Fruit fly (Drosophila melanogaster) whole organism, embryonic: Measurements from ENCODE around the gene pygo.
A peak's percentile ranks its signal among the peaks of the same experiment; 100 is the strongest.

ENCODE experiments used
- Abd-B ChIP-seq: fragments of 200-800 bp; sonication (Bioruptor generic); optimal IDR thresholded peaks from 2 replicates; lab custom pipeline; 2018; ENCODE audit warnings: missing biosample characterization, mild to moderate bottlenecking, missing genetic modification characterization, moderate library complexity
- CG10321 ChIP-seq: fragments of 200-800 bp; sonication (Bioruptor generic); IDR thresholded peaks from 2 replicates; pipeline ENCODE4 v1.3.6; 2022; ENCODE audit warnings: missing biosample characterization, missing genetic modification characterization
- CG11398 ChIP-seq: fragments of 200-800 bp; sonication (Bioruptor generic); optimal IDR thresholded peaks from 2 replicates; lab custom pipeline; 2016; ENCODE audit warnings: missing biosample characterization, missing genetic modification characterization
- CG13123 ChIP-seq: fragments of 200-800 bp; sonication (Bioruptor generic); optimal IDR thresholded peaks from 2 replicates; lab custom pipeline; 2016; ENCODE audit warnings: missing biosample characterization, missing genetic modification characterization
- CG15601 ChIP-seq: fragments of 200-800 bp; sonication (Bioruptor generic); optimal IDR thresholded peaks from 3 replicates; lab custom pipeline; 2019; ENCODE audit warnings: missing biosample characterization, mild to moderate bottlenecking, missing genetic modification characterization, moderate library complexity
- CG1602 ChIP-seq: fragments of 200-800 bp; sonication (Bioruptor generic); optimal IDR thresholded peaks from 3 replicates; lab custom pipeline; 2016; ENCODE audit warnings: missing biosample characterization, missing genetic modification characterization
- CG1603 ChIP-seq: fragments of 200-800 bp; sonication (Bioruptor generic); optimal IDR thresholded peaks from 2 replicates; lab custom pipeline; 2019; ENCODE audit warnings: missing biosample characterization, mild to moderate bottlenecking, missing genetic modification characterization, moderate library complexity
- CG17829 ChIP-seq: fragments of 200-800 bp; optimal IDR thresholded peaks from 2 replicates; lab custom pipeline; 2019; ENCODE audit warnings: missing biosample characterization, mild to moderate bottlenecking, missing genetic modification characterization, moderate library complexity
- CG2116 ChIP-seq: fragments of 200-800 bp; sonication (Bioruptor generic); optimal IDR thresholded peaks from 3 replicates; lab custom pipeline; 2018; ENCODE audit warnings: missing biosample characterization, mild to moderate bottlenecking, missing genetic modification characterization
- CG2875 ChIP-seq: fragments of 200-800 bp; sonication (Bioruptor generic); optimal IDR thresholded peaks from 2 replicates; lab custom pipeline; 2017; ENCODE audit warnings: missing biosample characterization, mild to moderate bottlenecking, missing genetic modification characterization, missing genetic modification reagents
- CG32772 ChIP-seq: fragments of 200-800 bp; sonication (Bioruptor generic); IDR thresholded peaks from 2 replicates; pipeline ENCODE4 v1.3.6; 2022; ENCODE audit warnings: missing biosample characterization, missing genetic modification characterization
- CG3407 ChIP-seq: fragments of 200-800 bp; sonication (Bioruptor generic); optimal IDR thresholded peaks from 2 replicates; lab custom pipeline; 2018; ENCODE audit warnings: missing biosample characterization, mild to moderate bottlenecking, missing genetic modification characterization
- CG34422 ChIP-seq: fragments of 200-800 bp; sonication (Bioruptor generic); IDR thresholded peaks from 3 replicates; pipeline ENCODE4 v1.3.6; 2022; ENCODE audit warnings: missing biosample characterization, missing genetic modification characterization
- CG4360 ChIP-seq: fragments of 200-800 bp; sonication (Bioruptor generic); IDR thresholded peaks from 2 replicates; pipeline ENCODE4 v1.3.6; 2022; ENCODE audit warnings: missing biosample characterization, missing genetic modification characterization
- CG4707 ChIP-seq: fragments of 200-800 bp; sonication (Bioruptor generic); optimal IDR thresholded peaks from 2 replicates; lab custom pipeline; 2018; ENCODE audit warnings: missing biosample characterization, mild to moderate bottlenecking, missing genetic modification characterization, moderate library complexity
- CG7987 ChIP-seq: fragments of 200-800 bp; sonication (Bioruptor generic); optimal IDR thresholded peaks from 2 replicates; lab custom pipeline; 2018; ENCODE audit warnings: missing biosample characterization, mild to moderate bottlenecking, missing genetic modification characterization, moderate library complexity
- CG9817 ChIP-seq: fragments of 200-800 bp; sonication (Bioruptor generic); optimal IDR thresholded peaks from 2 replicates; lab custom pipeline; 2018; ENCODE audit warnings: missing biosample characterization, mild to moderate bottlenecking, missing genetic modification characterization, moderate library complexity
- CrebB ChIP-seq: fragments of 200-800 bp; sonication (Bioruptor generic); optimal IDR thresholded peaks from 3 replicates; lab custom pipeline; 2018; ENCODE audit warnings: missing biosample characterization, mild to moderate bottlenecking, missing genetic modification characterization
- Dip3 ChIP-seq: fragments of 200-800 bp; sonication (Bioruptor generic); optimal IDR thresholded peaks from 3 replicates; lab custom pipeline; 2016; ENCODE audit warnings: missing biosample characterization, missing genetic modification characterization
- Doc2 ChIP-seq: fragments of 200-800 bp; sonication (Bioruptor generic); IDR thresholded peaks from 2 replicates; pipeline ENCODE4 v1.3.6; 2022; ENCODE audit warnings: missing biosample characterization, missing genetic modification characterization
- Doc3 ChIP-seq: fragments of 200-800 bp; sonication (Bioruptor generic); IDR thresholded peaks from 3 replicates; pipeline ENCODE4 v1.3.6; 2022; ENCODE audit warnings: missing biosample characterization, missing genetic modification characterization; ENCODE audit not compliant: partially characterized antibody
- MBD-R2 ChIP-seq: fragments of 200-800 bp; sonication (Bioruptor generic); IDR thresholded peaks from 2 replicates; pipeline ENCODE4 v1.3.6; 2022; ENCODE audit warnings: missing biosample characterization, missing genetic modification characterization
- Max ChIP-seq: fragments of 200-800 bp; sonication (Bioruptor generic); optimal IDR thresholded peaks from 2 replicates; lab custom pipeline; 2016; ENCODE audit warnings: missing biosample characterization, mild to moderate bottlenecking, missing genetic modification characterization
- NC2β ChIP-seq: fragments of 200-800 bp; sonication (Bioruptor generic); optimal IDR thresholded peaks from 2 replicates; lab custom pipeline; 2016; ENCODE audit warnings: missing biosample characterization, missing genetic modification characterization
- NfI ChIP-seq: fragments of 200-800 bp; sonication (Bioruptor generic); optimal IDR thresholded peaks from 3 replicates; lab custom pipeline; 2018; ENCODE audit warnings: missing biosample characterization, mild to moderate bottlenecking, missing genetic modification characterization, moderate library complexity
- Side ChIP-seq: fragments of 200-800 bp; sonication (Bioruptor generic); optimal IDR thresholded peaks from 2 replicates; lab custom pipeline; 2016; ENCODE audit warnings: missing biosample characterization, missing genetic modification characterization
- Six4 ChIP-seq: fragments of 200-800 bp; sonication (Bioruptor generic); optimal IDR thresholded peaks from 2 replicates; lab custom pipeline; 2016; ENCODE audit warnings: missing biosample characterization, missing genetic modification characterization
- Vsx1 ChIP-seq: fragments of 200-800 bp; sonication (Bioruptor generic); optimal IDR thresholded peaks from 2 replicates; lab custom pipeline; 2017; ENCODE audit warnings: missing biosample characterization, mild to moderate bottlenecking, missing genetic modification characterization, missing genetic modification reagents
- amos ChIP-seq: fragments of 200-800 bp; sonication (Bioruptor generic); IDR thresholded peaks from 2 replicates; pipeline ENCODE4 v1.3.6; 2022; ENCODE audit warnings: missing biosample characterization, missing genetic modification characterization; ENCODE audit not compliant: partially characterized antibody
- btn ChIP-seq: fragments of 200-800 bp; sonication (Bioruptor generic); optimal IDR thresholded peaks from 2 replicates; lab custom pipeline; 2016; ENCODE audit warnings: missing biosample characterization, missing genetic modification characterization
- cg ChIP-seq: fragments of 200-800 bp; sonication (Bioruptor generic); optimal IDR thresholded peaks from 3 replicates; lab custom pipeline; 2019; ENCODE audit warnings: missing biosample characterization, mild to moderate bottlenecking, missing genetic modification characterization, moderate library complexity
- ci ChIP-seq: fragments of 200-800 bp; sonication (Bioruptor generic); IDR thresholded peaks from 3 replicates; pipeline ENCODE4 v1.3.6; 2022; ENCODE audit warnings: missing biosample characterization, missing genetic modification characterization
- crol ChIP-seq: fragments of 200-800 bp; sonication (Bioruptor generic); IDR thresholded peaks from 2 replicates; pipeline ENCODE4 v1.3.6; 2022; ENCODE audit warnings: missing biosample characterization, missing genetic modification characterization
- dmrt99B ChIP-seq: fragments of 200-800 bp; sonication (Bioruptor generic); optimal IDR thresholded peaks from 2 replicates; lab custom pipeline; 2018; ENCODE audit warnings: missing biosample characterization, mild to moderate bottlenecking, missing genetic modification characterization, moderate library complexity
- eve ChIP-seq, 2 experiments: fragments of >200 bp; optimal IDR thresholded peaks; 2 replicates each; lab custom pipeline; 2017; ENCODE audit warnings: missing biosample characterization in 2 of 2, missing genetic modification characterization in 2 of 2
- exex ChIP-seq: fragments of 200-800 bp; sonication (Bioruptor generic); optimal IDR thresholded peaks from 4 replicates; lab custom pipeline; 2018; ENCODE audit warnings: missing biosample characterization, mild to moderate bottlenecking, missing genetic modification characterization, moderate library complexity
- gcm ChIP-seq: fragments of 200-800 bp; sonication (Bioruptor generic); optimal IDR thresholded peaks from 2 replicates; lab custom pipeline; 2019; ENCODE audit warnings: missing biosample characterization, mild to moderate bottlenecking, missing genetic modification characterization, moderate library complexity
- hkb ChIP-seq, 2 experiments: fragments of 200-800 bp in 1 of 2; fragments of >200 bp in 1 of 2; sonication (Bioruptor generic) in 1 of 2; IDR thresholded peaks in 1 of 2; optimal IDR thresholded peaks in 1 of 2; 2 replicates each; pipeline versions ENCODE4 v1.3.6 to Lab custom; 2017 to 2022; ENCODE audit warnings: missing biosample characterization in 1 of 2, missing genetic modification characterization in 1 of 2
- knrl ChIP-seq: fragments of 200-800 bp; sonication (Bioruptor generic); IDR thresholded peaks from 3 replicates; pipeline ENCODE4 v1.3.6; 2022; ENCODE audit warnings: missing biosample characterization, missing genetic modification characterization; ENCODE audit not compliant: partially characterized antibody
- lilli ChIP-seq: fragments of 200-800 bp; sonication (Bioruptor generic); optimal IDR thresholded peaks from 3 replicates; lab custom pipeline; 2016; ENCODE audit warnings: missing biosample characterization, missing genetic modification characterization
- oc ChIP-seq: fragments of 200-800 bp; sonication (Bioruptor generic); optimal IDR thresholded peaks from 2 replicates; lab custom pipeline; 2018; ENCODE audit warnings: missing biosample characterization, mild to moderate bottlenecking, missing genetic modification characterization, moderate library complexity
- pita ChIP-seq: fragments of 200-800 bp; sonication (Bioruptor generic); optimal IDR thresholded peaks from 2 replicates; lab custom pipeline; 2017; ENCODE audit warnings: missing biosample characterization, mild to moderate bottlenecking, missing genetic modification characterization
- prd ChIP-seq, 3 experiments: fragments of >200 bp in 2 of 3; fragments of 200-800 bp in 1 of 3; sonication (Bioruptor generic) in 1 of 3; optimal IDR thresholded peaks in 2 of 3; IDR thresholded peaks in 1 of 3; 2 replicates in 2 of 3; 3 replicates in 1 of 3; pipeline versions ENCODE4 v1.3.6 to Lab custom; 2017 to 2022; ENCODE audit warnings: missing biosample characterization in 1 of 3, missing genetic modification characterization in 1 of 3
- row ChIP-seq: fragments of 200-800 bp; sonication (Bioruptor generic); IDR thresholded peaks from 3 replicates; pipeline ENCODE4 v1.3.6; 2022; ENCODE audit warnings: missing biosample characterization, missing genetic modification characterization
- sim ChIP-seq: fragments of 200-800 bp; sonication (Bioruptor generic); IDR thresholded peaks from 2 replicates; pipeline ENCODE4 v1.3.6; 2022; ENCODE audit warnings: missing biosample characterization, missing genetic modification characterization
- sug ChIP-seq: fragments of 200-800 bp; optimal IDR thresholded peaks from 2 replicates; lab custom pipeline; 2019; ENCODE audit warnings: missing biosample characterization, mild to moderate bottlenecking, missing genetic modification characterization, moderate library complexity
- tin ChIP-seq: fragments of 200-800 bp; sonication (Bioruptor generic); optimal IDR thresholded peaks from 3 replicates; lab custom pipeline; 2016; ENCODE audit warnings: missing biosample characterization, missing genetic modification characterization
- vnd ChIP-seq: fragments of 200-800 bp; sonication (Bioruptor generic); IDR thresholded peaks from 3 replicates; pipeline ENCODE4 v1.3.6; 2022; ENCODE audit warnings: missing biosample characterization, missing genetic modification characterization; ENCODE audit not compliant: partially characterized antibody
- zen ChIP-seq: fragments of 200-800 bp; sonication (Bioruptor generic); optimal IDR thresholded peaks from 3 replicates; lab custom pipeline; 2018; ENCODE audit warnings: missing biosample characterization, mild to moderate bottlenecking, missing genetic modification characterization, moderate library complexity
- zf30C ChIP-seq: fragments of 200-800 bp; sonication (Bioruptor generic); optimal IDR thresholded peaks from 3 replicates; lab custom pipeline; 2018; ENCODE audit warnings: missing biosample characterization, mild to moderate bottlenecking, missing genetic modification characterization

Gene pygo

DNA sequence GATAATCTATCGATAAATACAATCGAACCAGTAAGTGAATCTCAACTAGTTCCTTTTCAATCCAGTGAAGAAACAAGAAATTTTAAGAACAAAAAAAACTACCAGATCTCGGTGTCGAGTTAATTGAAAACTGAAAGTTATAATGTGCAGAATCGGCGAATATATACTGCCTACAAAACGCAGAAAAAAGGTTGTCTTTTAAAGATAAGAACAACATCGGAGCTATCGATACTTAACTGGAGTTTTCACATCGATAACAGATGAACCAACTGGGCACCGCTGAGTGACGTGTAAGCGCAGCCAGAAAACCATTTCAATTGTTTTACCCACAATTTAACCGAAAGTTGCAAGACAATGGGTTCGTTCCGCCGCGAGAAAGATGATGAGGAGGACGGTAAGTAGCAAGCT, 8.6 kb downstream of the pygo start, which contains the start of gene gammaCOP (continued):
- TF ChIP-seq lilli (peak; percentile 14), CG17829 (tag; lab: Kevin White, UChicago) (peak; percentile 36), CG4360 (GFP tag; lab: Robert Waterston, UW) (no peak), Dip3 (no peak), NC2β (no peak), CG11398 (GFP tag; lab: Kevin White, UChicago) (no peak), dmrt99B (tag; lab: Kevin White, UChicago) (no peak), MBD-R2 (peak; percentile 43), CG13123 (no peak), crol (GFP tag; lab: Robert Waterston, UW) (no peak), prd (optimal IDR thresholded peaks at IDR 0.05; lab: Kevin White, UChicago) (no peak), prd (GFP tag; IDR thresholded peaks at IDR 0.05; lab: Robert Waterston, UW) (no peak), amos (GFP tag; lab: Robert Waterston, UW) (peak; percentile 73), Six4 (GFP tag; lab: Kevin White, UChicago) (no peak), CG2875 (GFP tag; lab: Kevin White, UChicago) (no peak), CG10321 (no peak), Side (GFP tag; lab: Kevin White, UChicago) (no peak), zen (no peak), CG1603 (tag; lab: Kevin White, UChicago) (no peak), CG1602 (no peak), CG2116 (GFP tag; lab: Kevin White, UChicago) (peak; percentile 89), CG32772 (no peak), btn (no peak), zf30C (GFP tag; lab: Kevin White, UChicago) (no peak), CG9817 (tag; lab: Kevin White, UChicago) (no peak), eve (GFP tag; optimal IDR thresholded peaks at IDR 0.05; lab: Kevin White, UChicago) (no peak), ci (GFP tag; lab: Robert Waterston, UW) (no peak), tin (GFP tag; lab: Kevin White, UChicago) (no peak), Doc3 (GFP tag; lab: Robert Waterston, UW) (peak; percentile 92), hkb (optimal IDR thresholded peaks at IDR 0.05; lab: Kevin White, UChicago) (no peak), hkb (GFP tag; IDR thresholded peaks at IDR 0.05; lab: Robert Waterston, UW) (no peak), gcm (GFP tag; lab: Kevin White, UChicago) (peak; percentile 15), pita (GFP tag; lab: Kevin White, UChicago) (no peak), row (GFP tag; lab: Robert Waterston, UW) (peak; percentile 52), sim (GFP tag; lab: Robert Waterston, UW) (no peak), CG15601 (tag; lab: Kevin White, UChicago) (no peak), Abd-B (GFP tag; lab: Kevin White, UChicago) (no peak), CrebB (tag; lab: Kevin White, UChicago) (no peak), NfI (GFP tag; lab: Kevin White, UChicago) (no peak), Max (no peak), sug (tag; lab: Kevin White, UChicago) (no peak), Doc2 (GFP tag; lab: Robert Waterston, UW) (no peak), CG34422 (GFP tag; lab: Robert Waterston, UW) (no peak), CG7987 (GFP tag; lab: Kevin White, UChicago) (no peak), oc (no peak), cg (GFP tag; lab: Kevin White, UChicago) (peak; percentile 25), exex (no peak), CG3407 (no peak), knrl (peak; percentile 90), CG4707 (GFP tag; lab: Kevin White, UChicago) (no peak), Vsx1 (no peak), vnd (GFP tag; lab: Robert Waterston, UW) (peak; percentile 89)
